Fruit fly (Drosophila melanogaster): ENCODE measurements around the gene CG16826.

CG16826 gene

dm6 chr2L:13373435-13374242 lies 26.1 kb downstream of the CG16826 start, which contains the start of the genes Bdp1 and CG6565:
Bdp1 (minus strand) TSS chr2L:13373890.
CG6565 (plus strand) TSS chr2L:13374019.
- peak; percentile 97 for TF ChIP-seq Clk (GFP tag; optimal IDR thresholded peaks at IDR 0.05)
- TF ChIP-seq tj (GFP tag; optimal IDR thresholded peaks at IDR 0.05): peak; percentile 88
- peak; percentile 97 for TF ChIP-seq Mnt (GFP tag; optimal IDR thresholded peaks at IDR 0.05)
- no peak for TF ChIP-seq cnc (optimal IDR thresholded peaks at IDR 0.05)
- peak; percentile 99 for TF ChIP-seq toe (GFP tag; optimal IDR thresholded peaks at IDR 0.05)
- TF ChIP-seq ovo (GFP tag; optimal IDR thresholded peaks at IDR 0.05): peak; percentile 97
- TF ChIP-seq bab1 (GFP tag; optimal IDR thresholded peaks at IDR 0.05): peak; percentile 96
- peak; percentile 98 for TF ChIP-seq CG12768 (GFP tag; optimal IDR thresholded peaks at IDR 0.05)
- peak; percentile 99 for TF ChIP-seq Crg-1 (GFP tag; optimal IDR thresholded peaks at IDR 0.05)
- peak; percentile 69 for TF ChIP-seq cic (GFP tag; optimal IDR thresholded peaks at IDR 0.05)
- TF ChIP-seq CG7045 (GFP tag; optimal IDR thresholded peaks at IDR 0.05): peak; percentile 95
- peak; percentile 93 for TF ChIP-seq CG33017 (tag; optimal IDR thresholded peaks at IDR 0.05)
- peak; percentile 99 for TF ChIP-seq Hr96 (GFP tag; optimal IDR thresholded peaks at IDR 0.05)
- TF ChIP-seq CG1620 (GFP tag; optimal IDR thresholded peaks at IDR 0.05): peak; percentile 99
- TF ChIP-seq CG5204 (GFP tag; optimal IDR thresholded peaks at IDR 0.05): peak; percentile 98
- TF ChIP-seq CG11617 (GFP tag; optimal IDR thresholded peaks at IDR 0.05): peak; percentile 98
- TF ChIP-seq pad (GFP tag; optimal IDR thresholded peaks at IDR 0.05): peak; percentile 94
- peak; percentile 90 for TF ChIP-seq CG14711 (tag; optimal IDR thresholded peaks at IDR 0.05)
- peak; percentile 97 for TF ChIP-seq CG7101 (tag; optimal IDR thresholded peaks at IDR 0.05)
- TF ChIP-seq kay (GFP tag; ENCODE audit: borderline replicate concordance): no peak

dm6 chr2L:13376086-13376485 lies 28.5 kb downstream of the CG16826 start:
- TF ChIP-seq toe (GFP tag; optimal IDR thresholded peaks at IDR 0.05) (no peak), Mnt (GFP tag; optimal IDR thresholded peaks at IDR 0.05) (no peak), bab1 (GFP tag; optimal IDR thresholded peaks at IDR 0.05) (no peak), ovo (GFP tag; optimal IDR thresholded peaks at IDR 0.05) (no peak), CG11617 (GFP tag; optimal IDR thresholded peaks at IDR 0.05) (no peak), cic (GFP tag; optimal IDR thresholded peaks at IDR 0.05) (peak; percentile 71), CG1620 (GFP tag; optimal IDR thresholded peaks at IDR 0.05) (no peak)

dm6 chr2L:13378488-13378964 lies 31.0 kb downstream of the CG16826 start, which contains the start of the genes CG9302 and beta'COP:
CG9302 (minus strand) TSS chr2L:13378538.
beta'COP (plus strand) TSS chr2L:13378902.
- TF ChIP-seq CG33017 (tag; optimal IDR thresholded peaks at IDR 0.05): peak; percentile 70
- TF ChIP-seq CG7101 (tag; optimal IDR thresholded peaks at IDR 0.05): peak; percentile 78
- TF ChIP-seq bab1 (GFP tag; optimal IDR thresholded peaks at IDR 0.05): peak; percentile 83
- TF ChIP-seq CG7045 (GFP tag; optimal IDR thresholded peaks at IDR 0.05): peak; percentile 72
- TF ChIP-seq toe (GFP tag; optimal IDR thresholded peaks at IDR 0.05): no peak
- TF ChIP-seq Mnt (GFP tag; optimal IDR thresholded peaks at IDR 0.05): peak; percentile 69
- TF ChIP-seq Crg-1 (GFP tag; optimal IDR thresholded peaks at IDR 0.05): peak; percentile 49
- TF ChIP-seq CG12768 (GFP tag; optimal IDR thresholded peaks at IDR 0.05): peak; percentile 80
- peak; percentile 89 for TF ChIP-seq CG11617 (GFP tag; optimal IDR thresholded peaks at IDR 0.05)
- peak; percentile 35 for TF ChIP-seq cic (GFP tag; optimal IDR thresholded peaks at IDR 0.05)
- peak; percentile 97 for TF ChIP-seq CG14711 (tag; optimal IDR thresholded peaks at IDR 0.05)
- TF ChIP-seq Hr96 (GFP tag; optimal IDR thresholded peaks at IDR 0.05): no peak
- TF ChIP-seq ovo (GFP tag; optimal IDR thresholded peaks at IDR 0.05): peak; percentile 74
- peak; percentile 70 for TF ChIP-seq pad (GFP tag; optimal IDR thresholded peaks at IDR 0.05)
- TF ChIP-seq cnc (optimal IDR thresholded peaks at IDR 0.05): no peak
- TF ChIP-seq Clk (GFP tag; optimal IDR thresholded peaks at IDR 0.05): peak; percentile 69
- TF ChIP-seq CG5204 (GFP tag; optimal IDR thresholded peaks at IDR 0.05): no peak
- no peak for TF ChIP-seq kay (GFP tag; ENCODE audit: borderline replicate concordance)
- peak; percentile 64 for TF ChIP-seq tj (GFP tag; optimal IDR thresholded peaks at IDR 0.05)
- peak; percentile 82 for TF ChIP-seq CG1620 (GFP tag; optimal IDR thresholded peaks at IDR 0.05)

dm6 chr2L:13382351-13383029 lies 34.9 kb downstream of the CG16826 start, which contains the start of gene loqs:
loqs (plus strand) TSS chr2L:13382652.
- TF ChIP-seq Mnt (GFP tag; optimal IDR thresholded peaks at IDR 0.05) (no peak), CG1620 (GFP tag; optimal IDR thresholded peaks at IDR 0.05) (peak; percentile 60), CG7101 (tag; optimal IDR thresholded peaks at IDR 0.05) (peak; percentile 49), bab1 (GFP tag; optimal IDR thresholded peaks at IDR 0.05) (peak; percentile 64), CG14711 (tag; optimal IDR thresholded peaks at IDR 0.05) (peak; percentile 56)

dm6 chr2L:13387255-13387654 lies 39.7 kb downstream of the CG16826 start, which contains the start of the genes Ing5 and CG7099:
Ing5 (minus strand) TSS chr2L:13387312.
CG7099 (plus strand) TSS chr2L:13387571.
- TF ChIP-seq Mnt (GFP tag; optimal IDR thresholded peaks at IDR 0.05) (peak; percentile 92), ovo (GFP tag; optimal IDR thresholded peaks at IDR 0.05) (peak; percentile 92), CG11617 (GFP tag; optimal IDR thresholded peaks at IDR 0.05) (peak; percentile 96), pad (GFP tag; optimal IDR thresholded peaks at IDR 0.05) (peak; percentile 86), CG7101 (tag; optimal IDR thresholded peaks at IDR 0.05) (peak; percentile 96), CG7045 (GFP tag; optimal IDR thresholded peaks at IDR 0.05) (peak; percentile 94), Hr96 (GFP tag; optimal IDR thresholded peaks at IDR 0.05) (peak; percentile 89), Crg-1 (GFP tag; optimal IDR thresholded peaks at IDR 0.05) (peak; percentile 94), toe (GFP tag; optimal IDR thresholded peaks at IDR 0.05) (peak; percentile 98), Clk (GFP tag; optimal IDR thresholded peaks at IDR 0.05) (peak; percentile 91), CG1620 (GFP tag; optimal IDR thresholded peaks at IDR 0.05) (peak; percentile 97), CG5204 (GFP tag; optimal IDR thresholded peaks at IDR 0.05) (no peak), cnc (optimal IDR thresholded peaks at IDR 0.05) (no peak), kay (GFP tag; ENCODE audit: borderline replicate concordance) (peak; percentile 98), CG12768 (GFP tag; optimal IDR thresholded peaks at IDR 0.05) (peak; percentile 94), bab1 (GFP tag; optimal IDR thresholded peaks at IDR 0.05) (peak; percentile 99), cic (GFP tag; optimal IDR thresholded peaks at IDR 0.05) (peak; percentile 71), tj (GFP tag; optimal IDR thresholded peaks at IDR 0.05) (peak; percentile 87), CG14711 (tag; optimal IDR thresholded peaks at IDR 0.05) (peak; percentile 97), CG33017 (tag; optimal IDR thresholded peaks at IDR 0.05) (peak; percentile 93)
